Worm (Caenorhabditis elegans): Measurements from ENCODE around the gene grl-6.

ce11 chrX:6410177-6410765 is 40.5 kb downstream of the grl-6 start, which contains the start of gene mup-2:
- no peak for TF ChIP-seq nhr-28 (tag; optimal IDR thresholded peaks at IDR 0.05)
- no peak for TF ChIP-seq pha-4 (tag; optimal IDR thresholded peaks at IDR 0.05)
- no peak for TF ChIP-seq lsy-2 (tag; optimal IDR thresholded peaks at IDR 0.05)
- no peak for TF ChIP-seq nhr-12 (tag; optimal IDR thresholded peaks at IDR 0.05)
- TF ChIP-seq unc-62 (GFP tag; optimal IDR thresholded peaks at IDR 0.05) = peak; percentile 75
- TF ChIP-seq snpc-4 (tag; optimal IDR thresholded peaks at IDR 0.05) = no peak
- no peak for TF ChIP-seq lin-13 (tag; optimal IDR thresholded peaks at IDR 0.05)
- TF ChIP-seq unc-39 (tag; optimal IDR thresholded peaks at IDR 0.05) = no peak
- no peak for TF ChIP-seq nhr-237 (tag; optimal IDR thresholded peaks at IDR 0.05)
- TF ChIP-seq mab-5 (tag; optimal IDR thresholded peaks at IDR 0.05) = no peak

Data from whole organism, mixed stage, embryonic.